Worm (Caenorhabditis elegans): ENCODE results near the gene rps-22.

DNA sequence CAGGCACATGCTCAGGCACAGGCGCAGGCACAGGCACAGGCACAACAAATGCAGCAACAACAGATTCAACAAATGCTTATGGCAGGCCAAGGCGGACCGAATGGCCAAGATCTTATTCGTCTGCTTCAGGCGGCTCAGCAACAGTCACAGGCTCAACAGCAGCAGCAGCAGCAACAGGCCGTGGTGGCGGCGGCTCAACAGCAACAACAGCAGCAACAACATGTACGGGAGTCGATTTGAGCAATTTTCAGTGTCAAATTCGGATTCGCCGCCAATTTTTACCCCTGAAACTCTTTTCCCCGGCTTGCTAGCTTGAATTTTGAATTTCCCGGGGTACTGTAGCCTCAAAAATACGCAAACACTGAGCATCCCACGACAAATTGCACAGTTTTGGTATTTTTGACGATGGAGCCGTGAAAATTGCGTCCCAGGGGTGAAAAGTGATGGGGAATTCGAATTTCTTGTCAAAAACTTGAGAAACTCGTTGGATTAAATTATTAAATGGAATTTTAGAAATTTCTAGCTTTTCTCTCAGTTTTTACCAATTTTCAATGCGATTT is 12.4 kb upstream of the rps-22 start:
- TF ChIP-seq him-1 (tag; optimal IDR thresholded peaks at IDR 0.05) (no peak), dao-5 (tag; optimal IDR thresholded peaks at IDR 0.05) (no peak)

All from whole organism, L4/young adult.